Fruit fly (Drosophila melanogaster) whole organism, adult: Measurements from ENCODE around the gene CG42758.

Source experiments
- CG11617 ChIP-seq: fragments of 200-800 bp; sonication (Bioruptor generic); optimal IDR thresholded peaks from 2 replicates; lab custom pipeline; 2017; ENCODE audit warnings: mild to moderate bottlenecking, missing biosample characterization, missing genetic modification reagents, missing genetic modification characterization
- CG12768 ChIP-seq: fragments of 200-800 bp; sonication (Bioruptor generic); optimal IDR thresholded peaks from 2 replicates; lab custom pipeline; 2017; ENCODE audit warnings: missing biosample characterization, missing genetic modification characterization, mild to moderate bottlenecking, moderate library complexity, missing genetic modification reagents
- CG14711 ChIP-seq: fragments of 200-800 bp; sonication (Bioruptor generic); optimal IDR thresholded peaks from 2 replicates; lab custom pipeline; 2018; ENCODE audit warnings: missing biosample characterization, mild to moderate bottlenecking, missing genetic modification characterization, moderate library complexity
- CG1620 ChIP-seq: fragments of 200-800 bp; sonication (Bioruptor generic); optimal IDR thresholded peaks from 2 replicates; lab custom pipeline; 2016; ENCODE audit warnings: missing biosample characterization, missing genetic modification characterization
- CG33017 ChIP-seq: fragments of 200-800 bp; sonication (Bioruptor generic); optimal IDR thresholded peaks from 2 replicates; lab custom pipeline; 2018; ENCODE audit warnings: missing biosample characterization, mild to moderate bottlenecking, missing genetic modification characterization, moderate library complexity
- CG5204 ChIP-seq: fragments of 200-800 bp; sonication (Bioruptor generic); optimal IDR thresholded peaks from 2 replicates; lab custom pipeline; 2016; ENCODE audit warnings: missing biosample characterization, missing genetic modification characterization
- CG7045 ChIP-seq: fragments of 200-800 bp; sonication (Bioruptor generic); optimal IDR thresholded peaks from 2 replicates; lab custom pipeline; 2017; ENCODE audit warnings: missing biosample characterization, mild to moderate bottlenecking, missing genetic modification characterization
- CG7101 ChIP-seq: fragments of 200-800 bp; sonication (Bioruptor generic); optimal IDR thresholded peaks from 2 replicates; lab custom pipeline; 2018; ENCODE audit warnings: missing biosample characterization, mild to moderate bottlenecking, missing genetic modification characterization, moderate library complexity
- Clk ChIP-seq: fragments of 200-800 bp; sonication (Bioruptor generic); optimal IDR thresholded peaks from 2 replicates; lab custom pipeline; 2017; ENCODE audit warnings: missing biosample characterization, missing genetic modification characterization
- Crg-1 ChIP-seq: fragments of 200-800 bp; sonication (Bioruptor generic); optimal IDR thresholded peaks from 2 replicates; lab custom pipeline; 2016; ENCODE audit warnings: missing biosample characterization, missing genetic modification characterization
- Hr96 ChIP-seq: fragments of 200-800 bp; sonication (Bioruptor generic); optimal IDR thresholded peaks from 2 replicates; lab custom pipeline; 2016; ENCODE audit warnings: missing biosample characterization, missing genetic modification characterization
- Mnt ChIP-seq: fragments of 200-800 bp; sonication (Bioruptor generic); optimal IDR thresholded peaks from 2 replicates; lab custom pipeline; 2016; ENCODE audit warnings: missing biosample characterization, mild to moderate bottlenecking, missing genetic modification characterization
- bab1 ChIP-seq: fragments of 200-800 bp; sonication (Bioruptor generic); optimal IDR thresholded peaks from 3 replicates; lab custom pipeline; 2019; ENCODE audit warnings: missing biosample characterization, mild to moderate bottlenecking, missing genetic modification characterization, moderate library complexity
- cic ChIP-seq: fragments of 200-800 bp; sonication (Bioruptor generic); optimal IDR thresholded peaks from 2 replicates; lab custom pipeline; 2017; ENCODE audit warnings: missing biosample characterization, mild to moderate bottlenecking, missing genetic modification characterization, moderate library complexity
- cnc ChIP-seq, 2 experiments: fragments of >200 bp; optimal IDR thresholded peaks; 2 replicates each; lab custom pipeline; 2017
- kay ChIP-seq: fragments of 200-800 bp; sonication (Bioruptor generic); peaks from one replicate; lab custom pipeline; 2016; ENCODE audit warnings: missing biosample characterization, missing genetic modification characterization, borderline replicate concordance
- ovo ChIP-seq: fragments of 200-800 bp; sonication (Bioruptor generic); optimal IDR thresholded peaks from 2 replicates; lab custom pipeline; 2016; ENCODE audit warnings: missing biosample characterization, missing genetic modification characterization
- pad ChIP-seq: fragments of 200-800 bp; sonication (Bioruptor generic); optimal IDR thresholded peaks from 3 replicates; lab custom pipeline; 2017; ENCODE audit warnings: missing biosample characterization, missing genetic modification characterization, mild to moderate bottlenecking, moderate library complexity, missing genetic modification reagents
- tj ChIP-seq: fragments of 200-800 bp; sonication (Bioruptor generic); optimal IDR thresholded peaks from 3 replicates; lab custom pipeline; 2017; ENCODE audit warnings: missing biosample characterization, mild to moderate bottlenecking, missing genetic modification characterization, moderate library complexity
- toe ChIP-seq: fragments of 200-800 bp; sonication (Bioruptor generic); optimal IDR thresholded peaks from 2 replicates; lab custom pipeline; 2016; ENCODE audit warnings: missing biosample characterization, missing genetic modification characterization

CG42758 gene

dm6 chr3L:14578896-14579295, 11.7 kb downstream of the CG42758 start:
- TF ChIP-seq pad (peak; percentile 96), Mnt (no peak), bab1 (GFP tag; lab: Kevin White, UChicago) (no peak)

DNA sequence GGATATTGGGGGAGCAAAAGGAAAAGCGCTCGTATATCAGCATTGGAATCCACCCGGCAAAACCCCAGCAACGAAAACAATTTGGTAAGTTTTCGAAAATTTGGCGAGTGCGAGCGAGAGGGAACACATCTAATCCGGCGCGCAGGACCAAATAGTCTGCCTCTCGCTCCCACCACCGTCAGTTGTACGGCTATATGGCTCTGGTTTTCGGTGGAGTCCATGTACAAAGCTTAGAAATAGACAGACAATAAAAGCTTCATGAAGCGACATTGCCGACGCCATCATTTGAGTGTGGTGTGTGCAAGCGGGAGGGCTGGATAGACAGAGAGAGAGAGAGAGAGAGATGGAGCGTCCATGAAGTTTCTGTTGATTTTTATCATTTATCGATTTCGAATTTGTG, 13.1 kb downstream of the CG42758 start:
- TF ChIP-seq CG33017 (tag; lab: Kevin White, UChicago) (no peak), Mnt (no peak), CG14711 (tag; lab: Kevin White, UChicago) (no peak), tj (GFP tag; lab: Kevin White, UChicago) (no peak), Clk (GFP tag; lab: Kevin White, UChicago) (no peak), pad (no peak), CG5204 (GFP tag; lab: Kevin White, UChicago) (no peak), cnc (optimal IDR thresholded peaks at IDR 0.05; lab: Kevin White, UChicago) (no peak), ovo (GFP tag; lab: Kevin White, UChicago) (no peak), cic (GFP tag; lab: Kevin White, UChicago) (no peak), CG7045 (GFP tag; lab: Kevin White, UChicago) (no peak), CG11617 (GFP tag; lab: Kevin White, UChicago) (no peak), kay (GFP tag; lab: Kevin White, UChicago) (no peak), CG1620 (GFP tag; lab: Kevin White, UChicago) (no peak), Hr96 (GFP tag; lab: Kevin White, UChicago) (no peak), toe (no peak), bab1 (GFP tag; lab: Kevin White, UChicago) (no peak), Crg-1 (GFP tag; lab: Kevin White, UChicago) (no peak), CG7101 (tag; lab: Kevin White, UChicago) (no peak), CG12768 (no peak)

DNA sequence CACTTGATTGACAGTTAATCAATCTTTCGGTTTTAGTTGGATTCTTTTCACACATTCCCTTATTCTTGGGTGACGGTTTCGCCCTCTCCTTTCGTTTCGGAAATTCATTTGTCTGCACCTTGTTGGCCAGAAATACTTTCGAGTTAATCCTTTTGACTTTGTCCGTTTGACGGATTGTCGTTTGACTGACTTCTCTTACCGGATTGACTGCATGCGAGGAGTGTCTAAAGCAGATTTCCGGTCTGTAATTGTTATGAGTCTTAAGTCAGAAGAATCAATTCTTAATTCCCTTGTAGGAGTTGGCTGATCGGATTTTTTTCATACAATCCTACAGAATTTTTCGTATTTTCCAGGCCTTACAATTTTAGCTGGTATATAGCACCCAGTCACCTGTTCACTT, 15.5 kb downstream of the CG42758 start:
- TF ChIP-seq CG33017 (tag; lab: Kevin White, UChicago) = no peak
- TF ChIP-seq CG1620 (GFP tag; lab: Kevin White, UChicago) = no peak
- TF ChIP-seq cnc (optimal IDR thresholded peaks at IDR 0.05; lab: Kevin White, UChicago) = no peak
- no peak for TF ChIP-seq Clk (GFP tag; lab: Kevin White, UChicago)
- no peak for TF ChIP-seq CG5204 (GFP tag; lab: Kevin White, UChicago)
- TF ChIP-seq CG12768 = no peak
- no peak for TF ChIP-seq Mnt
- TF ChIP-seq cic (GFP tag; lab: Kevin White, UChicago) = no peak
- TF ChIP-seq Crg-1 (GFP tag; lab: Kevin White, UChicago) = no peak
- no peak for TF ChIP-seq toe
- TF ChIP-seq tj (GFP tag; lab: Kevin White, UChicago) = no peak
- TF ChIP-seq CG14711 (tag; lab: Kevin White, UChicago) = no peak
- no peak for TF ChIP-seq pad
- no peak for TF ChIP-seq ovo (GFP tag; lab: Kevin White, UChicago)
- TF ChIP-seq CG7101 (tag; lab: Kevin White, UChicago) = no peak
- TF ChIP-seq bab1 (GFP tag; lab: Kevin White, UChicago) = no peak
- no peak for TF ChIP-seq kay (GFP tag; lab: Kevin White, UChicago)
- no peak for TF ChIP-seq Hr96 (GFP tag; lab: Kevin White, UChicago)

dm6 chr3L:14583803-14584202, 16.6 kb downstream of the CG42758 start:
- TF ChIP-seq bab1 (GFP tag; lab: Kevin White, UChicago) (no peak), cic (GFP tag; lab: Kevin White, UChicago) (no peak), Clk (GFP tag; lab: Kevin White, UChicago) (no peak), CG14711 (tag; lab: Kevin White, UChicago) (no peak), CG12768 (no peak), toe (no peak), Crg-1 (GFP tag; lab: Kevin White, UChicago) (no peak), CG5204 (GFP tag; lab: Kevin White, UChicago) (no peak), kay (GFP tag; lab: Kevin White, UChicago) (no peak), tj (GFP tag; lab: Kevin White, UChicago) (no peak), cnc (optimal IDR thresholded peaks at IDR 0.05; lab: Kevin White, UChicago) (no peak), pad (no peak), Hr96 (GFP tag; lab: Kevin White, UChicago) (no peak), CG1620 (GFP tag; lab: Kevin White, UChicago) (no peak), CG11617 (GFP tag; lab: Kevin White, UChicago) (no peak), CG7101 (tag; lab: Kevin White, UChicago) (no peak), ovo (GFP tag; lab: Kevin White, UChicago) (no peak)

DNA sequence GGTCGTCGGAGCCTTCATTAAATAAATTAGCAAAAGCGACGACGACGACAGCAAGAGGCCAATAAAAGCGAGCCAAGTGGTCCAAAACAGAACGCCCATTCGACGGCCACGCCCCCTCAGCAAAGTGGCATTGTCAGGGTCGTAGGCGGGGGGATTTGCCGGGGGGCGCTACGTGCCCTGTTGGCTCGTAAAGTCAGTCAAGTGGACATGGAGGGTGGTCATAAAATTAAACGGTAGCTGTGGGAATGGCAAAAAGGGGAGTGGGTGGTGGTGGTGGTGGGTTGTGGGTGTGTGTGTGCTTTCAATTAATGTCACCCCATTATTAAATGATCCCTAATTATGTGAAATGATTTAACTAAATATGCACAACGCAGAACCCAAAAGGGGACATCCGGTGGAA, 23.7 kb downstream of the CG42758 start:
- TF ChIP-seq tj (GFP tag; lab: Kevin White, UChicago) (no peak), cic (GFP tag; lab: Kevin White, UChicago) (no peak), CG11617 (GFP tag; lab: Kevin White, UChicago) (no peak), pad (no peak), Mnt (no peak), ovo (GFP tag; lab: Kevin White, UChicago) (no peak), CG7045 (GFP tag; lab: Kevin White, UChicago) (no peak), CG14711 (tag; lab: Kevin White, UChicago) (no peak), kay (GFP tag; lab: Kevin White, UChicago) (no peak), CG33017 (tag; lab: Kevin White, UChicago) (no peak), Clk (GFP tag; lab: Kevin White, UChicago) (no peak)

- no peak for TF ChIP-seq tj (GFP tag; lab: Kevin White, UChicago)
- TF ChIP-seq Crg-1 (GFP tag; lab: Kevin White, UChicago) = no peak
- TF ChIP-seq CG1620 (GFP tag; lab: Kevin White, UChicago) = no peak
- no peak for TF ChIP-seq CG7045 (GFP tag; lab: Kevin White, UChicago)
- no peak for TF ChIP-seq toe
- TF ChIP-seq pad = no peak
- no peak for TF ChIP-seq Clk (GFP tag; lab: Kevin White, UChicago)
- no peak for TF ChIP-seq CG5204 (GFP tag; lab: Kevin White, UChicago)
- no peak for TF ChIP-seq bab1 (GFP tag; lab: Kevin White, UChicago)
- TF ChIP-seq CG14711 (tag; lab: Kevin White, UChicago) = no peak
Measured at dm6 chr3L:14592166-14592565, 24.9 kb downstream of the CG42758 start.
